Fruit fly (Drosophila melanogaster): ENCODE measurements around the gene CG13375.
A peak's percentile ranks its signal among the peaks of the same experiment; 100 is the strongest.

CG13375 gene

dm6 chrX:279097-279727, 15.6 kb downstream of the CG13375 start, which contains the start of the genes CG3777 and ewg (continued):
- TF ChIP-seq CG6175 (GFP tag; IDR thresholded peaks at IDR 0.05) (no peak), br (optimal IDR thresholded peaks at IDR 0.05) (no peak), Blimp-1 (GFP tag; optimal IDR thresholded peaks at IDR 0.05) (no peak), Stat92E (GFP tag; optimal IDR thresholded peaks at IDR 0.05) (no peak), CG9932 (GFP tag; IDR thresholded peaks at IDR 0.05) (no peak), CG6765 (GFP tag; optimal IDR thresholded peaks at IDR 0.05) (no peak), CG2678 (tag; optimal IDR thresholded peaks at IDR 0.05) (no peak), CG30020 (tag; optimal IDR thresholded peaks at IDR 0.05) (peak; percentile 49), lmd (GFP tag; IDR thresholded peaks at IDR 0.05) (no peak), CTCF (GFP tag; optimal IDR thresholded peaks at IDR 0.05) (peak; percentile 70), Deaf1 (tag; optimal IDR thresholded peaks at IDR 0.05) (no peak), CG12155 (GFP tag; optimal IDR thresholded peaks at IDR 0.05) (no peak), pan (optimal IDR thresholded peaks at IDR 0.05) (no peak), pan (GFP tag; optimal IDR thresholded peaks at IDR 0.05 in 1 of 2, IDR thresholded peaks at IDR 0.05 in 1 of 2) (no peak), oc (tag; optimal IDR thresholded peaks at IDR 0.05) (no peak), twi (tag; optimal IDR thresholded peaks at IDR 0.05) (no peak), inv (GFP tag; IDR thresholded peaks at IDR 0.05; ENCODE audit: partially characterized antibody) (peak; percentile 97), tup (GFP tag; optimal IDR thresholded peaks at IDR 0.05) (no peak), CG5180 (GFP tag; optimal IDR thresholded peaks at IDR 0.05) (no peak), psq (GFP tag; optimal IDR thresholded peaks at IDR 0.05) (no peak), CG13624 (GFP tag; optimal IDR thresholded peaks at IDR 0.05) (peak; percentile 50), pfk (GFP tag; optimal IDR thresholded peaks at IDR 0.05) (no peak), NC2α (GFP tag; optimal IDR thresholded peaks at IDR 0.05) (no peak), CG2712 (tag; optimal IDR thresholded peaks at IDR 0.05) (peak; percentile 30)

- TF ChIP-seq tll (GFP tag; optimal IDR thresholded peaks at IDR 0.05) = no peak
- TF ChIP-seq Optix (GFP tag; IDR thresholded peaks at IDR 0.05) = no peak
- TF ChIP-seq CG7839 (tag; optimal IDR thresholded peaks at IDR 0.05) = peak; percentile 3
- no peak for TF ChIP-seq Atf6 (GFP tag; IDR thresholded peaks at IDR 0.05)
- no peak for TF ChIP-seq Sin3A (optimal IDR thresholded peaks at IDR 0.05)
- TF ChIP-seq Fer2 (tag; optimal IDR thresholded peaks at IDR 0.05) = no peak
- TF ChIP-seq CG15011 (GFP tag; optimal IDR thresholded peaks at IDR 0.05) = peak; percentile 17
- TF ChIP-seq CG5245 (GFP tag; optimal IDR thresholded peaks at IDR 0.05) = no peak
- TF ChIP-seq Sry-δ (GFP tag; optimal IDR thresholded peaks at IDR 0.05) = no peak
- TF ChIP-seq row (GFP tag; IDR thresholded peaks at IDR 0.05) = no peak
- no peak for TF ChIP-seq knrl (GFP tag; IDR thresholded peaks at IDR 0.05; ENCODE audit: partially characterized antibody)
- peak; percentile 62; the same call in 1 of the 2 replicates for TF ChIP-seq seq (GFP tag; IDR thresholded peaks at IDR 0.05)
- TF ChIP-seq CG34422 (GFP tag; IDR thresholded peaks at IDR 0.05) = no peak
- no peak for TF ChIP-seq HLHmδ (GFP tag; optimal IDR thresholded peaks at IDR 0.05)
- TF ChIP-seq CG2120 (GFP tag; optimal IDR thresholded peaks at IDR 0.05) = peak; percentile 42
- TF ChIP-seq chn (GFP tag; optimal IDR thresholded peaks at IDR 0.05) = no peak
- TF ChIP-seq CG8478 (optimal IDR thresholded peaks at IDR 0.05) = no peak
- no peak for TF ChIP-seq peb (GFP tag; IDR thresholded peaks at IDR 0.05)
- TF ChIP-seq cg (GFP tag; optimal IDR thresholded peaks at IDR 0.05) = no peak
- TF ChIP-seq CG30020 (tag; optimal IDR thresholded peaks at IDR 0.05) = no peak
- TF ChIP-seq CG12236 (GFP tag; optimal IDR thresholded peaks at IDR 0.05) = no peak
- no peak for TF ChIP-seq shn (GFP tag; optimal IDR thresholded peaks at IDR 0.05)
- no peak for TF ChIP-seq CG3163 (GFP tag; optimal IDR thresholded peaks at IDR 0.05)
- no peak for TF ChIP-seq Chrac-16 (GFP tag; optimal IDR thresholded peaks at IDR 0.05)
- TF ChIP-seq CG10979 (tag; optimal IDR thresholded peaks at IDR 0.05) = no peak
- no peak for TF ChIP-seq CG15601 (tag; optimal IDR thresholded peaks at IDR 0.05)
- peak; percentile 28 for TF ChIP-seq abd-A (tag; optimal IDR thresholded peaks at IDR 0.05)
- TF ChIP-seq pros (GFP tag; optimal IDR thresholded peaks at IDR 0.05) = peak; percentile 54
Measured at dm6 chrX:278370-279096, 16.2 kb downstream of the CG13375 start.
